Worm (Caenorhabditis elegans): Measurements from ENCODE around the gene frpr-8.

DNA sequence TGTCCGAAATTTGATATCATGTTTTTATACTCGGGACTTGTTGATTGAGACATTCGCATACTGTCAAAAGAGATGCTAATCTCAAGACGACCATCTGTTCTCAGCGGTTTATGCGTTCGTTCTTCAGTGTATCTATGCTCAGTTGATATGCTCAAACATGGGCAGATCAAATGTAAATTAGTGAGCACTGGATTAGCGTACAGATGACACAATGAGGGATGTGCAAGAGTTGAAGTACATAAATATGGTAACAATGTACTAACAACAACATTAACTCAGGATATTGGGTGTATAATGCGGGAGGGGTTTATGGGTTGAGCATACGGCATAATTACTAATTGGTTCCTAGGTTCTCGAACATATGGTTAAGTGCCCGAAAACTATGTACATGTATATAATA, 35.2 kb upstream of the frpr-8 start:
- TF ChIP-seq rnt-1 (tag; optimal IDR thresholded peaks at IDR 0.05) (no peak), mdl-1 (tag; optimal IDR thresholded peaks at IDR 0.05) (no peak), sup-37 (GFP tag; optimal IDR thresholded peaks at IDR 0.05) (no peak), ceh-82 (tag; optimal IDR thresholded peaks at IDR 0.05) (no peak), ces-1 (GFP tag; optimal IDR thresholded peaks at IDR 0.05) (no peak), lin-35 (GFP tag; optimal IDR thresholded peaks at IDR 0.05) (no peak), nhr-76 (tag; optimal IDR thresholded peaks at IDR 0.05) (no peak)
